Worm (Caenorhabditis elegans) whole organism, late embryonic: ENCODE results near the gene plpp-1.1.

Source experiments
- ama-1 ChIP-seq: fragments of 150-350 bp; optimal IDR thresholded peaks from 2 replicates; lab custom pipeline; 2014
- ceh-22 ChIP-seq: sonication (generic microtip); optimal IDR thresholded peaks from 2 replicates; lab custom pipeline; 2017; ENCODE audit warnings: missing biosample characterization, missing genetic modification characterization
- ceh-34 ChIP-seq: sonication (generic microtip); optimal IDR thresholded peaks from 2 replicates; lab custom pipeline; 2016; ENCODE audit warnings: mild to moderate bottlenecking, missing genetic modification characterization, missing compliant biosample characterization
- ceh-45 ChIP-seq: fragments of 200-800 bp; sonication (Bioruptor generic); IDR thresholded peaks from 2 replicates; pipeline ENCODE4 v1.3.6; 2022; ENCODE audit warnings: missing genetic modification reagents, missing genetic modification characterization, missing compliant biosample characterization
- ceh-9 ChIP-seq: sonication (generic microtip); optimal IDR thresholded peaks from 2 replicates; lab custom pipeline; 2016; ENCODE audit warnings: mild to moderate bottlenecking, missing genetic modification characterization, inconsistent platforms, missing compliant biosample characterization
- elt-2 ChIP-seq: sonication (generic microtip); optimal IDR thresholded peaks from 2 replicates; lab custom pipeline; 2016; ENCODE audit warnings: missing genetic modification reagents, missing genetic modification characterization, missing compliant biosample characterization
- fkh-6 ChIP-seq: sonication (generic microtip); optimal IDR thresholded peaks from 2 replicates; lab custom pipeline; 2016; ENCODE audit warnings: missing genetic modification characterization, missing compliant biosample characterization
- nhr-11 ChIP-seq: fragments of 150-350 bp; optimal IDR thresholded peaks from 2 replicates; lab custom pipeline; 2014; ENCODE audit warnings: missing biosample characterization, missing genetic modification characterization
- nhr-232 ChIP-seq: sonication (generic microtip); optimal IDR thresholded peaks from 2 replicates; lab custom pipeline; 2016; ENCODE audit warnings: missing genetic modification characterization, missing compliant biosample characterization
- pag-3 ChIP-seq: sonication (generic microtip); optimal IDR thresholded peaks from 2 replicates; lab custom pipeline; 2016; ENCODE audit warnings: missing compliant biosample characterization, missing genetic modification characterization, borderline replicate concordance
- ttx-3 ChIP-seq: sonication (generic microtip); optimal IDR thresholded peaks from 2 replicates; lab custom pipeline; 2016; ENCODE audit warnings: missing genetic modification reagents, missing genetic modification characterization, missing compliant biosample characterization

- no peak for TF ChIP-seq pag-3 (tag; lab: Kevin White, UChicago)
- no peak for TF ChIP-seq nhr-232 (tag; lab: Kevin White, UChicago)
- no peak for TF ChIP-seq ceh-22 (tag; lab: Kevin White, UChicago)
- no peak for TF ChIP-seq ceh-34 (tag; lab: Kevin White, UChicago)
- no peak for TF ChIP-seq elt-2 (tag; lab: Kevin White, UChicago)
- no peak for TF ChIP-seq ceh-45
- no peak for TF ChIP-seq ama-1 (lab: Kevin White, UChicago)
- TF ChIP-seq nhr-11: no peak
- no peak for TF ChIP-seq ttx-3 (tag; lab: Kevin White, UChicago)
- TF ChIP-seq ceh-9 (tag; lab: Kevin White, UChicago): no peak
- TF ChIP-seq fkh-6: no peak
Observed at ce11 chrII:3931230-3931629, 3.4 kb upstream of the plpp-1.1 start.
